Fruit fly (Drosophila melanogaster): ENCODE measurements around the gene CG32221.

Gene CG32221

dm6 chr3L:19845047-19845906 is 10.8 kb downstream of the CG32221 start, which contains the start of gene Papss:
Gene Papss (plus strand): TSS chr3L:19845293.
- no peak for TF ChIP-seq h (optimal IDR thresholded peaks at IDR 0.05)
- no peak for TF ChIP-seq Myc (optimal IDR thresholded peaks at IDR 0.05)
- TF ChIP-seq psq (optimal IDR thresholded peaks at IDR 0.05) = no peak
- TF ChIP-seq Sin3A (optimal IDR thresholded peaks at IDR 0.05) = no peak
- no peak for TF ChIP-seq ttk (optimal IDR thresholded peaks at IDR 0.05)
- TF ChIP-seq insv (optimal IDR thresholded peaks at IDR 0.05) = no peak

dm6 chr3L:19845907-19846301 is 11.4 kb downstream of the CG32221 start:
- TF ChIP-seq insv (optimal IDR thresholded peaks at IDR 0.05) (no peak), ttk (optimal IDR thresholded peaks at IDR 0.05) (no peak), Sin3A (optimal IDR thresholded peaks at IDR 0.05) (no peak), Myc (optimal IDR thresholded peaks at IDR 0.05) (no peak), h (optimal IDR thresholded peaks at IDR 0.05) (no peak)

dm6 chr3L:19846960-19847359 is 12.5 kb downstream of the CG32221 start:
- no peak for TF ChIP-seq Sin3A (optimal IDR thresholded peaks at IDR 0.05)
- TF ChIP-seq Myc (optimal IDR thresholded peaks at IDR 0.05) = no peak
- TF ChIP-seq ttk (optimal IDR thresholded peaks at IDR 0.05) = no peak
- no peak for TF ChIP-seq psq (optimal IDR thresholded peaks at IDR 0.05)
- TF ChIP-seq insv (optimal IDR thresholded peaks at IDR 0.05) = no peak
- no peak for TF ChIP-seq h (optimal IDR thresholded peaks at IDR 0.05)

- TF ChIP-seq insv (optimal IDR thresholded peaks at IDR 0.05) = no peak
- no peak for TF ChIP-seq h (optimal IDR thresholded peaks at IDR 0.05)
- TF ChIP-seq psq (optimal IDR thresholded peaks at IDR 0.05) = no peak
- no peak for TF ChIP-seq Myc (optimal IDR thresholded peaks at IDR 0.05)
- TF ChIP-seq ttk (optimal IDR thresholded peaks at IDR 0.05) = no peak
- TF ChIP-seq Sin3A (optimal IDR thresholded peaks at IDR 0.05) = no peak
These were observed 13.6 kb downstream of the CG32221 start for dm6 chr3L:19848080-19848479.

DNA sequence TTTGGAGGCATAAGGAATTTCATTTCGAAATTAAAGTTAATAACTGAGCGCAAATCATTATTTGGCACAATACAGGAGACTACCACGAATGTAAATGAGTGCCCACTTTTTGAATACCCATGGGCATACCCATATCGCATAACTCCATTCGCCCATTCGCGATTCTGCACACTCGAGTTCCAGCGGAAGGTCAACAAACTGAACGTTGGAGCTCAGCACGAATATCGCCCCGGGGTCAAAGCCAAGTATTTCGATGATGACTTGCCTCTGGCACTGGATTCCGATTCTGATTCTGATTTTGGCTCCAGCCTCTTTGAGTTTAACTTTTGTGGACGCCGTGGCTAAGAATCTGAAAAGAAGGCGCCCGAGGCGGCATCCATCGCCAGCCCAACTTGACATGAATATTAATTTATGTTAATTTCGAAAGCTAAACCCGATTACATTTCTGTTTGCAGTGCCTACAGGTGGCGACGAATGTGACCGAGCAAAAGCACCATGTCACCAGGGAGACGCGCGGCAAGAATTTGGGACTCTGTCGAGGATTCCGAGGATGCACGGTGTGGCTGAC is 23.5 kb downstream of the CG32221 start:
- TF ChIP-seq ttk (optimal IDR thresholded peaks at IDR 0.05) (no peak), insv (optimal IDR thresholded peaks at IDR 0.05) (no peak), Sin3A (optimal IDR thresholded peaks at IDR 0.05) (no peak), psq (optimal IDR thresholded peaks at IDR 0.05) (no peak), h (optimal IDR thresholded peaks at IDR 0.05) (no peak), Myc (optimal IDR thresholded peaks at IDR 0.05) (no peak)

- TF ChIP-seq psq (optimal IDR thresholded peaks at IDR 0.05) (no peak), Sin3A (optimal IDR thresholded peaks at IDR 0.05) (no peak), insv (optimal IDR thresholded peaks at IDR 0.05) (no peak), Myc (optimal IDR thresholded peaks at IDR 0.05) (no peak)
These were observed 26.7 kb downstream of the CG32221 start for dm6 chr3L:19861215-19861614.

- TF ChIP-seq psq (optimal IDR thresholded peaks at IDR 0.05) (no peak), insv (optimal IDR thresholded peaks at IDR 0.05) (no peak), h (optimal IDR thresholded peaks at IDR 0.05) (no peak), Myc (optimal IDR thresholded peaks at IDR 0.05) (no peak), Sin3A (optimal IDR thresholded peaks at IDR 0.05) (no peak), ttk (optimal IDR thresholded peaks at IDR 0.05) (no peak)
These were observed 32.8 kb downstream of the CG32221 start for dm6 chr3L:19867238-19867637.

DNA sequence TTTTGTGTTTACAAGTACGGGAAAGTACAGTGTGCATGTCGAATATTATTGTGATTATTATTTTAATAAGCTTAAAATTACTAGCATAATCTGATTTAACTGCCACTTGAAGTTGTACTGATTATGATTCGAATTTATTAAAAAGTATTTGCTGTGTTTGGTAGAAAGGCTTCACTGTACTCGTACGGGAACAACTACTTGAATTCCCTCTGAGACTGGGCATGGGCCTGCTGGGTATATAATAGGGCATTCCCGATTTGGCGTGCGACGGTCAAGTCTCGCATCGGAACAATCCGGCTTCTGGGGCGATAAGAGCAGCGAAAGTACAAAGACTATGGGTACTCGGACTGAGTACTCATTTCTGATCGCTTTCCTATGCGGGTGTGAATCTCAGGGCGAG is 35.2 kb downstream of the CG32221 start:
- TF ChIP-seq psq (optimal IDR thresholded peaks at IDR 0.05) (no peak), h (optimal IDR thresholded peaks at IDR 0.05) (no peak), Sin3A (optimal IDR thresholded peaks at IDR 0.05) (no peak), insv (optimal IDR thresholded peaks at IDR 0.05) (no peak), Myc (optimal IDR thresholded peaks at IDR 0.05) (no peak), ttk (optimal IDR thresholded peaks at IDR 0.05) (no peak)

dm6 chr3L:19870843-19871666 is 36.6 kb downstream of the CG32221 start, which contains the start of the genes Rab8 and Usp32:
Gene Rab8 (minus strand): TSS chr3L:19871078.
Gene Usp32 (plus strand): TSS chr3L:19871139.
- TF ChIP-seq Sin3A (optimal IDR thresholded peaks at IDR 0.05) = no peak
- TF ChIP-seq insv (optimal IDR thresholded peaks at IDR 0.05) = no peak

DNA sequence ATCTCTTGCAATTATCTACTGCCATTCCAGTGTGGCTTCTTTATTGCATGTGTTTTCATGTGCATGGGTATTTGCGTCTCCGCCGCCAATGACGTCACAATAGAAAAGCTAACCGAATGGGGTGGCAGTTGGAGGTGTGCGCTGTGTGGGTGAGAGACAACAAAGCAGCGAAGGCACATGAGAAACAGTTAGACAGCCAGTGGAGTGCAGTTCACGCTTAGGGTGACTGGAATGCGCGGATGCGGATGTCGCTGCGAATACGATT is 37.1 kb downstream of the CG32221 start:
- TF ChIP-seq Myc (optimal IDR thresholded peaks at IDR 0.05) (no peak), h (optimal IDR thresholded peaks at IDR 0.05) (no peak)

DNA sequence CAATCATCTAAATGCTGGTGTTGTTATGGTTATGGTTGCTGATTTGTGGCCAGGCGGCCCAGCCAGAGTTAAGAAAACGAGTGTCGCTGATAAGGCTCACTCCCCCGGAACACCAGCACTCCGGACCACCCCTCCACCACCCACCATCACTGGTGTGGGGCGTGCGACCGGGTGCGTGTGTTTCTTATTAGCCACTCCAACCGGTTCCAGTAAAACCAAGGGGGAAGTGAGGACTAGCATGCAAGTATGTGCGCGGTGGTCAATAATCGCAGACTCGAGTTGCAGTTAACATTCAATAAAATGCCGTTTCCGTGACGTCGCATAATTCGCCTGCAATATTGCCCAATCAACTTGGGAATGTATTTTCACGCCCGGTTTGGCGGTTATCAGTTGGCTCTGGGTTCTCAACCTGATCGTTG is 38.0 kb downstream of the CG32221 start:
- no peak for TF ChIP-seq psq (optimal IDR thresholded peaks at IDR 0.05)
- TF ChIP-seq insv (optimal IDR thresholded peaks at IDR 0.05) = no peak
- no peak for TF ChIP-seq h (optimal IDR thresholded peaks at IDR 0.05)
- TF ChIP-seq Myc (optimal IDR thresholded peaks at IDR 0.05) = no peak
- no peak for TF ChIP-seq Sin3A (optimal IDR thresholded peaks at IDR 0.05)
- TF ChIP-seq ttk (optimal IDR thresholded peaks at IDR 0.05) = no peak

dm6 chr3L:19873488-19873887 is 39.0 kb downstream of the CG32221 start:
- no peak for TF ChIP-seq psq (optimal IDR thresholded peaks at IDR 0.05)
- no peak for TF ChIP-seq ttk (optimal IDR thresholded peaks at IDR 0.05)
- TF ChIP-seq insv (optimal IDR thresholded peaks at IDR 0.05) = no peak
- TF ChIP-seq h (optimal IDR thresholded peaks at IDR 0.05) = no peak
- TF ChIP-seq Sin3A (optimal IDR thresholded peaks at IDR 0.05) = no peak
- no peak for TF ChIP-seq Myc (optimal IDR thresholded peaks at IDR 0.05)
